Fruit fly (Drosophila melanogaster) whole organism, embryonic: Measurements from ENCODE around the gene alphaTub67C.

Experiments
- CG1024 ChIP-seq: fragments of 200-800 bp; sonication (Bioruptor generic); IDR thresholded peaks from 2 replicates; pipeline ENCODE4 v1.3.6; 2022; ENCODE audit warnings: missing biosample characterization, missing genetic modification characterization
- CG11723 ChIP-seq: fragments of 200-800 bp; sonication (Bioruptor generic); optimal IDR thresholded peaks from 2 replicates; lab custom pipeline; 2017; ENCODE audit warnings: missing biosample characterization, mild to moderate bottlenecking, missing genetic modification characterization
- CG12299 ChIP-seq: fragments of 200-800 bp; sonication (Bioruptor generic); optimal IDR thresholded peaks from 2 replicates; lab custom pipeline; 2018; ENCODE audit warnings: missing biosample characterization, mild to moderate bottlenecking, missing genetic modification characterization
- CG13287 ChIP-seq: fragments of 200-800 bp; sonication (Bioruptor generic); IDR thresholded peaks from 2 replicates; pipeline ENCODE4 v1.3.6; 2022; ENCODE audit warnings: missing biosample characterization, missing genetic modification characterization; ENCODE audit not compliant: partially characterized antibody
- CG14965 ChIP-seq: fragments of 200-800 bp; sonication (Bioruptor generic); optimal IDR thresholded peaks from 2 replicates; lab custom pipeline; 2016; ENCODE audit warnings: missing biosample characterization, missing genetic modification characterization, borderline replicate concordance
- CG1603 ChIP-seq: fragments of 200-800 bp; sonication (Bioruptor generic); optimal IDR thresholded peaks from 2 replicates; lab custom pipeline; 2019; ENCODE audit warnings: missing biosample characterization, mild to moderate bottlenecking, missing genetic modification characterization, moderate library complexity
- CG17568 ChIP-seq: fragments of 200-800 bp; sonication (Bioruptor generic); optimal IDR thresholded peaks from 2 replicates; lab custom pipeline; 2018; ENCODE audit warnings: missing biosample characterization, mild to moderate bottlenecking, missing genetic modification characterization, moderate library complexity
- CG1792 ChIP-seq: fragments of 200-800 bp; sonication (Bioruptor generic); optimal IDR thresholded peaks from 2 replicates; lab custom pipeline; 2016; ENCODE audit warnings: missing biosample characterization, missing genetic modification characterization
- CG18599 ChIP-seq: fragments of 200-800 bp; sonication (Bioruptor generic); optimal IDR thresholded peaks from 3 replicates; lab custom pipeline; 2017; ENCODE audit warnings: missing biosample characterization, missing genetic modification characterization, mild to moderate bottlenecking, moderate library complexity, missing genetic modification reagents
- CG3163 ChIP-seq: fragments of 200-800 bp; sonication (Bioruptor generic); optimal IDR thresholded peaks from 3 replicates; lab custom pipeline; 2016; ENCODE audit warnings: missing biosample characterization, missing genetic modification characterization
- CG3847 ChIP-seq: fragments of 200-800 bp; sonication (Bioruptor generic); IDR thresholded peaks from 2 replicates; pipeline ENCODE4 v1.3.6; 2022; ENCODE audit warnings: missing biosample characterization, missing genetic modification characterization
- CG4424 ChIP-seq: fragments of 200-800 bp; sonication (Bioruptor generic); optimal IDR thresholded peaks from 3 replicates; lab custom pipeline; 2016; ENCODE audit warnings: missing biosample characterization, missing genetic modification characterization
- CG7556 ChIP-seq: fragments of 200-800 bp; sonication (Bioruptor generic); optimal IDR thresholded peaks from 2 replicates; lab custom pipeline; 2017; ENCODE audit warnings: missing biosample characterization, mild to moderate bottlenecking, missing genetic modification characterization
- CG9609 ChIP-seq: fragments of 200-800 bp; sonication (Bioruptor generic); optimal IDR thresholded peaks from 3 replicates; lab custom pipeline; 2016; ENCODE audit warnings: missing biosample characterization, missing genetic modification characterization
- CkIIα-i1 ChIP-seq: fragments of 200-800 bp; sonication (Bioruptor generic); IDR thresholded peaks from 2 replicates; pipeline ENCODE4 v1.3.6; 2022; ENCODE audit warnings: missing biosample characterization, missing genetic modification characterization
- CoRest ChIP-seq: fragments of 200-800 bp; sonication (Bioruptor generic); optimal IDR thresholded peaks from 3 replicates; lab custom pipeline; 2018; ENCODE audit warnings: missing biosample characterization, mild to moderate bottlenecking, missing genetic modification characterization, moderate library complexity
- Dad ChIP-seq: fragments of 200-800 bp; sonication (Bioruptor generic); optimal IDR thresholded peaks from 3 replicates; lab custom pipeline; 2016; ENCODE audit warnings: missing biosample characterization, missing genetic modification characterization
- Ets65A ChIP-seq: fragments of 200-800 bp; sonication (Bioruptor generic); peaks from one replicate; lab custom pipeline; 2016; ENCODE audit warnings: missing biosample characterization, missing genetic modification characterization
- Fer3 ChIP-seq: fragments of 200-800 bp; sonication (Bioruptor generic); optimal IDR thresholded peaks from 2 replicates; lab custom pipeline; 2018; ENCODE audit warnings: missing biosample characterization, mild to moderate bottlenecking, missing genetic modification characterization, moderate library complexity
- Gsc ChIP-seq: fragments of 200-800 bp; sonication (Bioruptor generic); IDR thresholded peaks from 2 replicates; pipeline ENCODE4 v1.3.6; 2022; ENCODE audit warnings: missing biosample characterization, missing genetic modification characterization
- HLH54F ChIP-seq: fragments of 200-800 bp; sonication (Bioruptor generic); optimal IDR thresholded peaks from 3 replicates; lab custom pipeline; 2016; ENCODE audit warnings: missing biosample characterization, missing genetic modification characterization
- HLHmδ ChIP-seq: fragments of 200-800 bp; sonication (Bioruptor generic); optimal IDR thresholded peaks from 2 replicates; lab custom pipeline; 2018; ENCODE audit warnings: missing biosample characterization, mild to moderate bottlenecking, missing genetic modification characterization, moderate library complexity
- Hmr ChIP-seq: fragments of 200-800 bp; sonication (Bioruptor generic); optimal IDR thresholded peaks from 3 replicates; lab custom pipeline; 2017; ENCODE audit warnings: mild to moderate bottlenecking, missing biosample characterization, missing genetic modification reagents, missing genetic modification characterization
- Lim3 ChIP-seq: fragments of 200-800 bp; sonication (Bioruptor generic); IDR thresholded peaks from 2 replicates; pipeline ENCODE4 v1.3.6; 2022; ENCODE audit warnings: missing biosample characterization, missing genetic modification characterization
- Meics ChIP-seq: fragments of 200-800 bp; sonication (Bioruptor generic); optimal IDR thresholded peaks from 2 replicates; lab custom pipeline; 2017; ENCODE audit warnings: missing biosample characterization, mild to moderate bottlenecking, missing genetic modification characterization
- Myb ChIP-seq: fragments of 200-800 bp; sonication (Bioruptor generic); optimal IDR thresholded peaks from 2 replicates; lab custom pipeline; 2016; ENCODE audit warnings: missing biosample characterization, missing genetic modification characterization
- Pdp1 ChIP-seq, 2 experiments: fragments of 200-800 bp; sonication (Bioruptor generic); optimal IDR thresholded peaks; 3 replicates each; lab custom pipeline; 2016; ENCODE audit warnings: missing biosample characterization in 2 of 2, missing genetic modification characterization in 2 of 2, mild to moderate bottlenecking in 1 of 2, moderate library complexity in 1 of 2
- Scr ChIP-seq: fragments of 200-800 bp; sonication (Bioruptor generic); IDR thresholded peaks from 2 replicates; pipeline ENCODE4 v1.3.6; 2022; ENCODE audit warnings: missing biosample characterization, missing genetic modification characterization; ENCODE audit not compliant: partially characterized antibody
- Six4 ChIP-seq: fragments of 200-800 bp; sonication (Bioruptor generic); optimal IDR thresholded peaks from 2 replicates; lab custom pipeline; 2016; ENCODE audit warnings: missing biosample characterization, missing genetic modification characterization
- Trl ChIP-seq, 3 experiments: fragments of >200 bp in 2 of 3; fragments of 200-800 bp in 1 of 3; sonication (Bioruptor generic) in 1 of 3; optimal IDR thresholded peaks; 2 replicates in 1 of 3; 3 replicates in 2 of 3; lab custom pipeline; 2016 to 2017; ENCODE audit warnings: missing biosample characterization in 1 of 3, missing genetic modification characterization in 1 of 3
- corto ChIP-seq: fragments of 200-800 bp; sonication (Bioruptor generic); optimal IDR thresholded peaks from 2 replicates; lab custom pipeline; 2016; ENCODE audit warnings: missing biosample characterization, mild to moderate bottlenecking, missing genetic modification characterization, moderate library complexity
- eve ChIP-seq, 2 experiments: fragments of >200 bp; optimal IDR thresholded peaks; 2 replicates each; lab custom pipeline; 2017; ENCODE audit warnings: missing biosample characterization in 2 of 2, missing genetic modification characterization in 2 of 2
- gcm ChIP-seq: fragments of 200-800 bp; sonication (Bioruptor generic); optimal IDR thresholded peaks from 2 replicates; lab custom pipeline; 2019; ENCODE audit warnings: missing biosample characterization, mild to moderate bottlenecking, missing genetic modification characterization, moderate library complexity
- grau ChIP-seq: fragments of 200-800 bp; optimal IDR thresholded peaks from 3 replicates; lab custom pipeline; 2019; ENCODE audit warnings: missing biosample characterization, mild to moderate bottlenecking, missing genetic modification characterization, moderate library complexity
- ken ChIP-seq: fragments of 200-800 bp; sonication (Bioruptor generic); IDR thresholded peaks from 3 replicates; pipeline ENCODE4 v1.3.6; 2022; ENCODE audit warnings: missing biosample characterization, missing genetic modification characterization
- lab ChIP-seq: fragments of 200-800 bp; sonication (Bioruptor generic); optimal IDR thresholded peaks from 3 replicates; lab custom pipeline; 2017; ENCODE audit warnings: missing biosample characterization, missing genetic modification characterization, mild to moderate bottlenecking, moderate library complexity, missing genetic modification reagents
- mld ChIP-seq: fragments of 200-800 bp; sonication (Bioruptor generic); IDR thresholded peaks from 3 replicates; pipeline ENCODE4 v1.3.6; 2022; ENCODE audit warnings: missing biosample characterization, missing genetic modification characterization; ENCODE audit not compliant: partially characterized antibody
- pros ChIP-seq: fragments of 200-800 bp; sonication (Bioruptor generic); optimal IDR thresholded peaks from 3 replicates; lab custom pipeline; 2019; ENCODE audit warnings: missing biosample characterization, mild to moderate bottlenecking, missing genetic modification characterization, moderate library complexity
- pum ChIP-seq: fragments of 200-800 bp; sonication (Bioruptor generic); optimal IDR thresholded peaks from 2 replicates; lab custom pipeline; 2016; ENCODE audit warnings: missing biosample characterization, missing genetic modification characterization
- pzg ChIP-seq: fragments of 200-800 bp; sonication (Bioruptor generic); optimal IDR thresholded peaks from 3 replicates; lab custom pipeline; 2018; ENCODE audit warnings: missing biosample characterization, mild to moderate bottlenecking, missing genetic modification characterization, moderate library complexity
- repo ChIP-seq: fragments of 200-800 bp; sonication (Bioruptor generic); optimal IDR thresholded peaks from 2 replicates; lab custom pipeline; 2016; ENCODE audit warnings: missing biosample characterization, missing genetic modification characterization
- row ChIP-seq: fragments of 200-800 bp; sonication (Bioruptor generic); IDR thresholded peaks from 3 replicates; pipeline ENCODE4 v1.3.6; 2022; ENCODE audit warnings: missing biosample characterization, missing genetic modification characterization
- salm ChIP-seq: fragments of 200-800 bp; sonication (Bioruptor generic); optimal IDR thresholded peaks from 2 replicates; lab custom pipeline; 2018; ENCODE audit warnings: missing biosample characterization, mild to moderate bottlenecking, missing genetic modification characterization
- schlank ChIP-seq: fragments of 200-800 bp; sonication (Bioruptor generic); optimal IDR thresholded peaks from 2 replicates; lab custom pipeline; 2018; ENCODE audit warnings: missing biosample characterization, mild to moderate bottlenecking, missing genetic modification characterization
- slbo ChIP-seq: fragments of 200-800 bp; sonication (Bioruptor generic); IDR thresholded peaks from 2 replicates; pipeline ENCODE4 v1.3.6; 2022; ENCODE audit warnings: missing biosample characterization, missing genetic modification characterization
- sna ChIP-seq: fragments of 200-800 bp; sonication (Bioruptor generic); IDR thresholded peaks from 2 replicates; pipeline ENCODE4 v1.3.6; 2022; ENCODE audit warnings: missing biosample characterization, missing genetic modification characterization; ENCODE audit not compliant: partially characterized antibody
- sug ChIP-seq: fragments of 200-800 bp; optimal IDR thresholded peaks from 2 replicates; lab custom pipeline; 2019; ENCODE audit warnings: missing biosample characterization, mild to moderate bottlenecking, missing genetic modification characterization, moderate library complexity
- vfl ChIP-seq: fragments of 200-800 bp; sonication (Bioruptor generic); optimal IDR thresholded peaks from 2 replicates; lab custom pipeline; 2016; ENCODE audit warnings: missing biosample characterization, missing genetic modification characterization
- vnd ChIP-seq: fragments of 200-800 bp; sonication (Bioruptor generic); IDR thresholded peaks from 3 replicates; pipeline ENCODE4 v1.3.6; 2022; ENCODE audit warnings: missing biosample characterization, missing genetic modification characterization; ENCODE audit not compliant: partially characterized antibody
- vvl ChIP-seq: fragments of 200-800 bp; sonication (Bioruptor generic); IDR thresholded peaks from 2 replicates; pipeline ENCODE4 v1.3.6; 2022; ENCODE audit warnings: missing biosample characterization, missing genetic modification characterization

The alphaTub67C gene

DNA sequence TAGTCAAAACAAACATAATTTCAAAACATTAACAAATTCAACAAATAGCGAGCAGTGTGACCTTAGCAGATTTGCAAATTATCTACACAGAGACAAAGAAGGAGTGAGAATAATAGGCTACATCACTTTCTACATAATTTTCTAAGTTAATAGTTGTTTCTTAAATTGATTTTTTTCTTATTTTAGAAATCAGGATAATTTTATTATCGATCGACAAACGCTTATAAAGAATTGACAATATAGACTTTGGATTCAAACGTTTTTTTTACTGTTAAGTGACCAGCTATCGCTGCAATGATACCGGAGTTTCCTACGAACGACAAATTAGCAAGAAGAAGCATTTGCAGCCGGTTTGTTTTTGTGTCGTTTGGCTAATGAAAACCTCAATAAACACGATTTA lies 42.0 kb downstream of the alphaTub67C start, which contains the start of the genes nbs and defl (continued):
- TF ChIP-seq Lim3 (GFP tag; lab: Robert Waterston, UW): no peak
- no peak for TF ChIP-seq corto
- TF ChIP-seq CG14965 (GFP tag; lab: Kevin White, UChicago): no peak
- TF ChIP-seq vvl (GFP tag; lab: Robert Waterston, UW): peak; percentile 77
- TF ChIP-seq mld (GFP tag; lab: Robert Waterston, UW): no peak
- TF ChIP-seq Trl (optimal IDR thresholded peaks at IDR 0.05; lab: Kevin White, UChicago): no peak
- TF ChIP-seq Trl (GFP tag; optimal IDR thresholded peaks at IDR 0.05; lab: Kevin White, UChicago): peak; percentile 48
- TF ChIP-seq HLH54F (GFP tag; lab: Kevin White, UChicago): peak; percentile 76
- TF ChIP-seq CG4424 (GFP tag; lab: Kevin White, UChicago): peak; percentile 65
- no peak for TF ChIP-seq schlank (tag; lab: Kevin White, UChicago)
- TF ChIP-seq CG3847 (GFP tag; lab: Robert Waterston, UW): peak; percentile 82
- no peak for TF ChIP-seq gcm (GFP tag; lab: Kevin White, UChicago)
- TF ChIP-seq CG18599 (GFP tag; lab: Kevin White, UChicago): no peak
- no peak for TF ChIP-seq Hmr (GFP tag; lab: Kevin White, UChicago)
- TF ChIP-seq grau: peak; percentile 76
- no peak for TF ChIP-seq pros (GFP tag; lab: Kevin White, UChicago)
- TF ChIP-seq CG13287 (GFP tag; lab: Robert Waterston, UW): peak; percentile 74
- TF ChIP-seq eve (GFP tag; optimal IDR thresholded peaks at IDR 0.05; lab: Kevin White, UChicago): no peak
- TF ChIP-seq CG11723 (GFP tag; lab: Kevin White, UChicago): no peak
- peak; percentile 65 for TF ChIP-seq Scr (GFP tag; lab: Robert Waterston, UW)
- TF ChIP-seq ken: no peak
- peak; percentile 95 for TF ChIP-seq Ets65A (GFP tag; lab: Kevin White, UChicago)
- no peak for TF ChIP-seq CG12299 (tag; lab: Kevin White, UChicago)
- peak; percentile 48 for TF ChIP-seq Myb (GFP tag; lab: Kevin White, UChicago)
- TF ChIP-seq CG1792 (GFP tag; lab: Kevin White, UChicago): peak; percentile 7
- no peak for TF ChIP-seq CG1603 (tag; lab: Kevin White, UChicago)
- TF ChIP-seq repo (GFP tag; lab: Kevin White, UChicago): peak; percentile 32
- no peak for TF ChIP-seq CkIIα-i1
- TF ChIP-seq lab (GFP tag; lab: Kevin White, UChicago): no peak
- no peak for TF ChIP-seq salm (tag; lab: Kevin White, UChicago)
- no peak for TF ChIP-seq CG17568 (GFP tag; lab: Kevin White, UChicago)
- peak; percentile 61 for TF ChIP-seq pum (GFP tag; lab: Kevin White, UChicago)
- TF ChIP-seq HLHmδ (GFP tag; lab: Kevin White, UChicago): no peak
- no peak for TF ChIP-seq sna (GFP tag; lab: Robert Waterston, UW)
- peak; percentile 96 for TF ChIP-seq row (GFP tag; lab: Robert Waterston, UW)
- no peak for TF ChIP-seq Gsc (GFP tag; lab: Robert Waterston, UW)
- peak; percentile 66 for TF ChIP-seq Meics (GFP tag; lab: Kevin White, UChicago)
- peak; percentile 12 for TF ChIP-seq Six4 (GFP tag; lab: Kevin White, UChicago)
- peak; percentile 33; the same call in 1 of the 2 replicates for TF ChIP-seq CG1024 (GFP tag; lab: Robert Waterston, UW)
- TF ChIP-seq Dad: peak; percentile 56
- TF ChIP-seq CG3163: peak; percentile 6
- TF ChIP-seq sug: peak; percentile 74
- peak; percentile 19 for TF ChIP-seq vfl
- peak; percentile 42 for TF ChIP-seq CG9609 (GFP tag; lab: Kevin White, UChicago)
- no peak for TF ChIP-seq vnd (GFP tag; lab: Robert Waterston, UW)
- TF ChIP-seq CG7556 (GFP tag; lab: Kevin White, UChicago): peak; percentile 37
- TF ChIP-seq Pdp1 (GFP tag; optimal IDR thresholded peaks at IDR 0.05; lab: Kevin White, UChicago): peak; percentile 59 to 69
- peak; percentile 83 for TF ChIP-seq slbo (GFP tag; lab: Robert Waterston, UW)
- TF ChIP-seq Fer3: peak; percentile 66
- peak; percentile 82 for TF ChIP-seq CoRest (tag; lab: Kevin White, UChicago)
- peak; percentile 47 for TF ChIP-seq pzg
